Worm (Caenorhabditis elegans) whole organism, L2 larva: ENCODE results near the gene gsp-2.

ENCODE experiments used
- lsy-2 ChIP-seq, 2 experiments: fragments of 150-350 bp in 1 of 2; sonication (generic microtip) in 1 of 2; optimal IDR thresholded peaks; 2 replicates each; lab custom pipeline; 2014 to 2017; ENCODE audit warnings: missing biosample characterization in 2 of 2, missing genetic modification characterization in 2 of 2
- mab-5 ChIP-seq: fragments of 150-350 bp; optimal IDR thresholded peaks from 2 replicates; lab custom pipeline; 2014; ENCODE audit warnings: missing biosample characterization, missing genetic modification characterization
- nhr-129 ChIP-seq: fragments of 150-350 bp; optimal IDR thresholded peaks from 2 replicates; lab custom pipeline; 2014; ENCODE audit warnings: missing biosample characterization, missing genetic modification characterization
- skn-1 ChIP-seq: sonication (generic microtip); optimal IDR thresholded peaks from 2 replicates; lab custom pipeline; 2017; ENCODE audit warnings: missing biosample characterization, missing genetic modification characterization
- snpc-4 ChIP-seq: fragments of 150-350 bp; optimal IDR thresholded peaks from 2 replicates; lab custom pipeline; 2014; ENCODE audit warnings: missing biosample characterization, missing genetic modification characterization

DNA sequence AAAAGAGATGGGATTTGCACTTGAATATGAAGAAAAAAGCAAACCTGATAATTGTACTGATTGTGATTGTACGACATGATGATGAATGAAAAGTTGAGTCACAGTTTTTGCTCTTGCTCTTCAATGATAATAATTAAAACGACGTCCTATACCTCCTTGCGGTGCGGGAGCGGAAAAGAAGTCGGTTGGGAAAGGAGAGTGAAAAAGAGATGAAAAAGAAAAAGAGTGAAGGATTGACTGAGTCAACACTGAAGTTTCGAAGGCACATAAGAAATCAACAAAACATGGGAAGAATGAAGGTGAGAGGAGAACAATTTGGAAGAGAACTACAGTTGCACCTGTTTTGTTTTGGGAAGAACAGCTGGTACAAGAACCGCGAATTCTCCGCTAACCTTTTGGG, 17.0 kb upstream of the gsp-2 start, which contains the start of gene F56C9.8:
- TF ChIP-seq snpc-4 (tag; lab: Kevin White, UChicago) (no peak), mab-5 (tag; lab: Kevin White, UChicago) (no peak), skn-1 (tag; lab: Kevin White, UChicago) (no peak), nhr-129 (tag; lab: Kevin White, UChicago) (peak; percentile 9), lsy-2 (tag; optimal IDR thresholded peaks at IDR 0.05; lab: Kevin White, UChicago) (no peak)
